Worm (Caenorhabditis elegans): ENCODE data around the gene taf-3.

ce11 chrX:16387690-16388361 lies 55.6 kb downstream of the taf-3 start:
- no peak for TF ChIP-seq nhr-25 (tag; optimal IDR thresholded peaks at IDR 0.05)
- no peak for TF ChIP-seq skn-1 (tag; optimal IDR thresholded peaks at IDR 0.05)
- TF ChIP-seq mab-5 (tag; optimal IDR thresholded peaks at IDR 0.05): no peak
- no peak for TF ChIP-seq nhr-77 (tag; optimal IDR thresholded peaks at IDR 0.05)
- no peak for TF ChIP-seq mdl-1 (tag; optimal IDR thresholded peaks at IDR 0.05)
- no peak for TF ChIP-seq nhr-23 (tag; optimal IDR thresholded peaks at IDR 0.05)
- TF ChIP-seq egl-27 (tag; optimal IDR thresholded peaks at IDR 0.05): no peak
- no peak for TF ChIP-seq nhr-12 (tag; optimal IDR thresholded peaks at IDR 0.05)
- no peak for TF ChIP-seq dmd-4 (tag; optimal IDR thresholded peaks at IDR 0.05)
- TF ChIP-seq unc-62 (GFP tag; optimal IDR thresholded peaks at IDR 0.05): no peak

All from whole organism, L2 larva.